Fruit fly (Drosophila melanogaster): ENCODE results near the gene betaNACtes1.

The betaNACtes1 gene

dm6 chrX:14169068-14169642 is 3.3 kb downstream of the betaNACtes1 start, which contains the start of gene CG12480 (continued):
- TF ChIP-seq Pdp1 (GFP tag; optimal IDR thresholded peaks at IDR 0.05) (peak in 1 of 2 experiments; percentile 43), TFAM (GFP tag; optimal IDR thresholded peaks at IDR 0.05) (no peak), yki (optimal IDR thresholded peaks at IDR 0.05) (no peak), CG34376 (GFP tag; optimal IDR thresholded peaks at IDR 0.05) (peak; percentile 36), ind (GFP tag; optimal IDR thresholded peaks at IDR 0.05) (peak; percentile 34), unpg (GFP tag; optimal IDR thresholded peaks at IDR 0.05) (peak; percentile 61), CG3065 (GFP tag; optimal IDR thresholded peaks at IDR 0.05) (no peak), ssp (GFP tag; IDR thresholded peaks at IDR 0.05) (no peak), br (optimal IDR thresholded peaks at IDR 0.05) (no peak), Dfd (GFP tag; optimal IDR thresholded peaks at IDR 0.05) (no peak), CG7987 (GFP tag; optimal IDR thresholded peaks at IDR 0.05) (no peak), CG12071 (GFP tag; optimal IDR thresholded peaks at IDR 0.05) (peak; percentile 30), D19A (tag; optimal IDR thresholded peaks at IDR 0.05) (no peak), CG11093 (GFP tag; IDR thresholded peaks at IDR 0.05) (no peak), CG32772 (GFP tag; IDR thresholded peaks at IDR 0.05) (peak; percentile 13; the same call in 1 of the 2 replicates), Optix (GFP tag; IDR thresholded peaks at IDR 0.05) (no peak), klu (GFP tag; IDR thresholded peaks at IDR 0.05) (no peak), CG9817 (tag; optimal IDR thresholded peaks at IDR 0.05) (peak; percentile 59), CG4820 (GFP tag; optimal IDR thresholded peaks at IDR 0.05) (no peak), cato (GFP tag; optimal IDR thresholded peaks at IDR 0.05; ENCODE audit: borderline replicate concordance) (no peak), cg (GFP tag; optimal IDR thresholded peaks at IDR 0.05) (no peak), sd (tag; optimal IDR thresholded peaks at IDR 0.05) (peak; percentile 38), bowl (GFP tag; IDR thresholded peaks at IDR 0.05) (no peak), CG1603 (tag; optimal IDR thresholded peaks at IDR 0.05) (no peak), CG1647 (GFP tag; optimal IDR thresholded peaks at IDR 0.05) (no peak), shn (GFP tag; optimal IDR thresholded peaks at IDR 0.05) (no peak), CG2712 (tag; optimal IDR thresholded peaks at IDR 0.05) (peak; percentile 22), vfl (GFP tag; optimal IDR thresholded peaks at IDR 0.05) (no peak), CG32532 (GFP tag; IDR thresholded peaks at IDR 0.05) (peak; percentile 90), CG1529 (GFP tag; optimal IDR thresholded peaks at IDR 0.05) (no peak), CG9609 (GFP tag; optimal IDR thresholded peaks at IDR 0.05) (no peak), CG5953 (GFP tag; IDR thresholded peaks at IDR 0.05) (no peak), CG12104 (GFP tag; optimal IDR thresholded peaks at IDR 0.05) (no peak), Hmx (GFP tag; optimal IDR thresholded peaks at IDR 0.05) (no peak), abd-A (tag; optimal IDR thresholded peaks at IDR 0.05) (peak; percentile 28), CG3838 (GFP tag; optimal IDR thresholded peaks at IDR 0.05) (no peak), CG17328 (GFP tag; IDR thresholded peaks at IDR 0.05) (no peak), Hr78 (GFP tag; optimal IDR thresholded peaks at IDR 0.05) (no peak), seq (GFP tag; IDR thresholded peaks at IDR 0.05) (no peak), Opbp (GFP tag; IDR thresholded peaks at IDR 0.05; ENCODE audit: partially characterized antibody) (no peak), Dbx (GFP tag; IDR thresholded peaks at IDR 0.05) (peak; percentile 68; the same call in 1 of the 3 replicates), Dref (GFP tag; IDR thresholded peaks at IDR 0.05) (no peak), ewg (GFP tag; optimal IDR thresholded peaks at IDR 0.05) (no peak), CG11504 (tag; optimal IDR thresholded peaks at IDR 0.05) (peak; percentile 27), CG12744 (GFP tag; optimal IDR thresholded peaks at IDR 0.05) (peak; percentile 24), bcd (GFP tag; optimal IDR thresholded peaks at IDR 0.05) (peak; percentile 31), prd (optimal IDR thresholded peaks at IDR 0.05) (no peak), prd (GFP tag; IDR thresholded peaks at IDR 0.05) (peak; percentile 64; the same call in 2 of the 3 replicates), CG10147 (GFP tag; optimal IDR thresholded peaks at IDR 0.05) (peak; percentile 85), gt (GFP tag; IDR thresholded peaks at IDR 0.05) (no peak), C15 (GFP tag; IDR thresholded peaks at IDR 0.05) (no peak), HLH54F (GFP tag; optimal IDR thresholded peaks at IDR 0.05) (peak; percentile 53)

Measured in whole organism, embryonic.